Fruit fly (Drosophila melanogaster) whole organism, embryonic: ENCODE data around the gene CG13044.

Experiments used
- Ada2b ChIP-seq: fragments of 200-800 bp; sonication (Bioruptor generic); IDR thresholded peaks from 2 replicates; pipeline ENCODE4 v1.3.6; 2022; ENCODE audit warnings: missing biosample characterization, missing genetic modification characterization
- Antp ChIP-seq: fragments of 200-800 bp; sonication (Bioruptor generic); optimal IDR thresholded peaks from 3 replicates; lab custom pipeline; 2016; ENCODE audit warnings: missing biosample characterization, missing genetic modification characterization
- B-H1 ChIP-seq: fragments of 200-800 bp; sonication (Bioruptor generic); IDR thresholded peaks from 3 replicates; pipeline ENCODE4 v1.3.6; 2022; ENCODE audit warnings: missing biosample characterization, missing genetic modification characterization
- C15 ChIP-seq: fragments of 200-800 bp; sonication (Bioruptor generic); IDR thresholded peaks from 3 replicates; pipeline ENCODE4 v1.3.6; 2022; ENCODE audit warnings: missing biosample characterization, missing genetic modification characterization
- CG10147 ChIP-seq: fragments of 200-800 bp; sonication (Bioruptor generic); optimal IDR thresholded peaks from 2 replicates; lab custom pipeline; 2019; ENCODE audit warnings: missing biosample characterization, mild to moderate bottlenecking, missing genetic modification characterization, moderate library complexity
- CG10209 ChIP-seq: fragments of 200-800 bp; sonication (Bioruptor generic); optimal IDR thresholded peaks from 3 replicates; lab custom pipeline; 2017; ENCODE audit warnings: missing biosample characterization, mild to moderate bottlenecking, missing genetic modification characterization, missing genetic modification reagents
- CG11247 ChIP-seq: fragments of 200-800 bp; sonication (Bioruptor generic); IDR thresholded peaks from 2 replicates; pipeline ENCODE4 v1.3.6; 2022; ENCODE audit warnings: missing biosample characterization, missing genetic modification characterization
- CG11696 ChIP-seq: fragments of 200-800 bp; sonication (Bioruptor generic); IDR thresholded peaks from 2 replicates; pipeline ENCODE4 v1.3.6; 2022; ENCODE audit warnings: missing biosample characterization, missing genetic modification characterization
- CG12659 ChIP-seq: fragments of 200-800 bp; sonication (Bioruptor generic); optimal IDR thresholded peaks from 3 replicates; lab custom pipeline; 2017; ENCODE audit warnings: mild to moderate bottlenecking, missing biosample characterization, missing genetic modification reagents, missing genetic modification characterization
- CG14050 ChIP-seq: fragments of 200-800 bp; sonication (Bioruptor generic); IDR thresholded peaks from 3 replicates; pipeline ENCODE4 v1.3.6; 2022; ENCODE audit warnings: missing biosample characterization, missing genetic modification characterization
- CG14441 ChIP-seq: fragments of 200-800 bp; sonication (Bioruptor generic); IDR thresholded peaks from 2 replicates; pipeline ENCODE4 v1.3.6; 2022; ENCODE audit warnings: missing biosample characterization, missing genetic modification characterization
- CG17385 ChIP-seq: fragments of 200-800 bp; sonication (Bioruptor generic); optimal IDR thresholded peaks from 3 replicates; lab custom pipeline; 2018; ENCODE audit warnings: missing biosample characterization, mild to moderate bottlenecking, missing genetic modification characterization
- CG17568 ChIP-seq: fragments of 200-800 bp; sonication (Bioruptor generic); optimal IDR thresholded peaks from 2 replicates; lab custom pipeline; 2018; ENCODE audit warnings: missing biosample characterization, mild to moderate bottlenecking, missing genetic modification characterization, moderate library complexity
- CG31365 ChIP-seq: fragments of 200-800 bp; sonication (Bioruptor generic); optimal IDR thresholded peaks from 2 replicates; lab custom pipeline; 2018; ENCODE audit warnings: missing biosample characterization, mild to moderate bottlenecking, missing genetic modification characterization
- CG31388 ChIP-seq: fragments of 200-800 bp; sonication (Bioruptor generic); optimal IDR thresholded peaks from 2 replicates; lab custom pipeline; 2016; ENCODE audit warnings: missing biosample characterization, missing genetic modification characterization
- CG32532 ChIP-seq: fragments of 200-800 bp; sonication (Bioruptor generic); IDR thresholded peaks from 2 replicates; pipeline ENCODE4 v1.3.6; 2022; ENCODE audit warnings: missing biosample characterization, missing genetic modification characterization
- CG3281 ChIP-seq: fragments of 200-800 bp; sonication (Bioruptor generic); optimal IDR thresholded peaks from 3 replicates; lab custom pipeline; 2017; ENCODE audit warnings: missing biosample characterization, mild to moderate bottlenecking, missing genetic modification characterization
- CG34422 ChIP-seq: fragments of 200-800 bp; sonication (Bioruptor generic); IDR thresholded peaks from 3 replicates; pipeline ENCODE4 v1.3.6; 2022; ENCODE audit warnings: missing biosample characterization, missing genetic modification characterization
- CG4328 ChIP-seq: fragments of 200-800 bp; sonication (Bioruptor generic); optimal IDR thresholded peaks from 3 replicates; lab custom pipeline; 2017; ENCODE audit warnings: missing biosample characterization, missing genetic modification reagents, missing genetic modification characterization
- CG4617 ChIP-seq: fragments of 200-800 bp; sonication (Bioruptor generic); optimal IDR thresholded peaks from 3 replicates; lab custom pipeline; 2016; ENCODE audit warnings: missing biosample characterization, missing genetic modification characterization, borderline replicate concordance
- CG4854 ChIP-seq: fragments of 200-800 bp; sonication (Bioruptor generic); optimal IDR thresholded peaks from 2 replicates; lab custom pipeline; 2016; ENCODE audit warnings: missing biosample characterization, missing genetic modification characterization, inconsistent platforms
- CG6254 ChIP-seq: fragments of 200-800 bp; sonication (Bioruptor generic); optimal IDR thresholded peaks from 3 replicates; lab custom pipeline; 2017; ENCODE audit warnings: mild to moderate bottlenecking, missing biosample characterization, missing genetic modification reagents, missing genetic modification characterization
- CG7271 ChIP-seq: fragments of 200-800 bp; sonication (Bioruptor generic); optimal IDR thresholded peaks from 2 replicates; lab custom pipeline; 2018; ENCODE audit warnings: missing biosample characterization, mild to moderate bottlenecking, missing genetic modification characterization, moderate library complexity
- Dad ChIP-seq: fragments of 200-800 bp; sonication (Bioruptor generic); optimal IDR thresholded peaks from 3 replicates; lab custom pipeline; 2016; ENCODE audit warnings: missing biosample characterization, missing genetic modification characterization
- HLH3B ChIP-seq: fragments of 200-800 bp; sonication (Bioruptor generic); IDR thresholded peaks from 2 replicates; pipeline ENCODE4 v1.3.6; 2022; ENCODE audit warnings: missing biosample characterization, missing genetic modification characterization
- HmgD ChIP-seq: fragments of 200-800 bp; sonication (Bioruptor generic); optimal IDR thresholded peaks from 3 replicates; lab custom pipeline; 2016; ENCODE audit warnings: missing biosample characterization, missing genetic modification characterization
- Hr78 ChIP-seq, 2 experiments: fragments of 200-800 bp in 1 of 2; fragments of >200 bp in 1 of 2; sonication (Bioruptor generic) in 1 of 2; optimal IDR thresholded peaks; 2 replicates each; lab custom pipeline; 2017 to 2019; ENCODE audit warnings: missing biosample characterization in 2 of 2, missing genetic modification characterization in 2 of 2, mild to moderate bottlenecking in 1 of 2, moderate library complexity in 1 of 2
- Taf1 ChIP-seq: fragments of 200-800 bp; sonication (Bioruptor generic); IDR thresholded peaks from 2 replicates; pipeline ENCODE4 v1.3.6; 2022; ENCODE audit warnings: missing biosample characterization, missing genetic modification characterization
- Usf ChIP-seq: fragments of 200-800 bp; sonication (Bioruptor generic); optimal IDR thresholded peaks from 2 replicates; lab custom pipeline; 2017; ENCODE audit warnings: missing genotype, missing biosample characterization, missing genetic modification characterization
- al ChIP-seq: fragments of 200-800 bp; sonication (Bioruptor generic); IDR thresholded peaks from 2 replicates; pipeline ENCODE4 v1.3.6; 2022; ENCODE audit warnings: missing biosample characterization, missing genetic modification characterization
- dati ChIP-seq: fragments of 200-800 bp; sonication (Bioruptor generic); IDR thresholded peaks from 2 replicates; pipeline ENCODE4 v1.3.6; 2022; ENCODE audit warnings: missing biosample characterization, missing genetic modification characterization
- ems ChIP-seq: fragments of 200-800 bp; sonication (Bioruptor generic); optimal IDR thresholded peaks from 3 replicates; lab custom pipeline; 2016; ENCODE audit warnings: missing biosample characterization, missing genetic modification characterization
- esg ChIP-seq: fragments of 200-800 bp; sonication (Bioruptor generic); conservative IDR thresholded peaks from 2 replicates; pipeline ENCODE4 v1.3.6; 2022; ENCODE audit warnings: missing biosample characterization, missing genetic modification characterization
- gsb-n ChIP-seq: fragments of 200-800 bp; sonication (Bioruptor generic); optimal IDR thresholded peaks from 3 replicates; lab custom pipeline; 2018; ENCODE audit warnings: missing biosample characterization, mild to moderate bottlenecking, missing genetic modification characterization
- lov ChIP-seq, 2 experiments: fragments of 200-800 bp in 1 of 2; fragments of >200 bp in 1 of 2; sonication (Bioruptor generic) in 1 of 2; IDR thresholded peaks in 1 of 2; optimal IDR thresholded peaks in 1 of 2; 2 replicates in 1 of 2; 3 replicates in 1 of 2; pipeline versions ENCODE4 v1.3.6 to Lab custom; 2017 to 2022; ENCODE audit warnings: missing biosample characterization in 1 of 2, missing genetic modification characterization in 1 of 2
- nau ChIP-seq: fragments of 200-800 bp; sonication (Bioruptor generic); optimal IDR thresholded peaks from 3 replicates; lab custom pipeline; 2017; ENCODE audit warnings: missing biosample characterization, mild to moderate bottlenecking, missing genetic modification characterization, missing genetic modification reagents
- nmo ChIP-seq: fragments of 200-800 bp; sonication (Bioruptor generic); optimal IDR thresholded peaks from 2 replicates; lab custom pipeline; 2018; ENCODE audit warnings: missing biosample characterization, mild to moderate bottlenecking, missing genetic modification characterization, moderate library complexity
- pfk ChIP-seq: fragments of 200-800 bp; sonication (Bioruptor generic); optimal IDR thresholded peaks from 2 replicates; lab custom pipeline; 2018; ENCODE audit warnings: missing biosample characterization, mild to moderate bottlenecking, missing genetic modification characterization, moderate library complexity
- prd ChIP-seq, 3 experiments: fragments of >200 bp in 2 of 3; fragments of 200-800 bp in 1 of 3; sonication (Bioruptor generic) in 1 of 3; optimal IDR thresholded peaks in 2 of 3; IDR thresholded peaks in 1 of 3; 2 replicates in 2 of 3; 3 replicates in 1 of 3; pipeline versions ENCODE4 v1.3.6 to Lab custom; 2017 to 2022; ENCODE audit warnings: missing biosample characterization in 1 of 3, missing genetic modification characterization in 1 of 3
- tll ChIP-seq, 2 experiments: fragments of 200-800 bp in 1 of 2; fragments of >200 bp in 1 of 2; sonication (Bioruptor generic) in 1 of 2; optimal IDR thresholded peaks; 2 replicates each; lab custom pipeline; 2017 to 2019; ENCODE audit warnings: missing biosample characterization in 2 of 2, missing genetic modification characterization in 2 of 2, mild to moderate bottlenecking in 1 of 2, moderate library complexity in 1 of 2
- trem ChIP-seq: fragments of 200-800 bp; optimal IDR thresholded peaks from 3 replicates; lab custom pipeline; 2019; ENCODE audit warnings: missing biosample characterization, mild to moderate bottlenecking, missing genetic modification characterization, moderate library complexity
- wdn ChIP-seq: fragments of 200-800 bp; sonication (Bioruptor generic); IDR thresholded peaks from 2 replicates; pipeline ENCODE4 v1.3.6; 2022; ENCODE audit warnings: missing biosample characterization, missing genetic modification characterization

CG13044 gene

dm6 chr3L:16347914-16348313 is 44.9 kb upstream of the CG13044 start, which contains the start of gene mRpS34 (continued):
- TF ChIP-seq CG4617 (GFP tag; lab: Kevin White, UChicago) (peak; percentile 52), Hr78 (GFP tag; optimal IDR thresholded peaks at IDR 0.05; lab: Kevin White, UChicago) (no peak), gsb-n (tag; lab: Kevin White, UChicago) (no peak), pfk (no peak), lov (optimal IDR thresholded peaks at IDR 0.05; lab: Kevin White, UChicago) (no peak), lov (GFP tag; IDR thresholded peaks at IDR 0.05; lab: Robert Waterston, UW) (no peak), nau (GFP tag; lab: Kevin White, UChicago) (no peak), Taf1 (no peak), CG32532 (GFP tag; lab: Robert Waterston, UW) (no peak), CG6254 (no peak), nmo (no peak), CG14441 (no peak), CG10209 (no peak), CG4854 (GFP tag; lab: Kevin White, UChicago) (no peak), Antp (GFP tag; lab: Kevin White, UChicago) (no peak), CG3281 (GFP tag; lab: Kevin White, UChicago) (no peak), CG31365 (tag; lab: Kevin White, UChicago) (no peak), Ada2b (GFP tag; lab: Robert Waterston, UW) (no peak), wdn (GFP tag; lab: Robert Waterston, UW) (no peak), CG11247 (no peak), CG12659 (GFP tag; lab: Kevin White, UChicago) (no peak), B-H1 (no peak), HmgD (GFP tag; lab: Kevin White, UChicago) (no peak)

dm6 chr3L:16346023-16346422 is 43.0 kb upstream of the CG13044 start, which contains the start of gene CG33257:
Gene CG33257 (plus strand): TSS chr3L:16346323.
- TF ChIP-seq CG17568 (GFP tag; lab: Kevin White, UChicago) (no peak), CG14050 (no peak), dati (no peak), CG11696 (GFP tag; lab: Robert Waterston, UW) (no peak), CG10147 (no peak), C15 (GFP tag; lab: Robert Waterston, UW) (no peak), Usf (no peak), CG31388 (GFP tag; lab: Kevin White, UChicago) (no peak), CG7271 (tag; lab: Kevin White, UChicago) (no peak), ems (GFP tag; lab: Kevin White, UChicago) (no peak), Dad (no peak), al (no peak), tll (GFP tag; optimal IDR thresholded peaks at IDR 0.05; lab: Kevin White, UChicago) (no peak), prd (optimal IDR thresholded peaks at IDR 0.05; lab: Kevin White, UChicago) (no peak), prd (GFP tag; IDR thresholded peaks at IDR 0.05; lab: Robert Waterston, UW) (no peak), esg (GFP tag; lab: Robert Waterston, UW) (no peak), CG17385 (GFP tag; lab: Kevin White, UChicago) (no peak), CG4328 (no peak), HLH3B (GFP tag; lab: Robert Waterston, UW) (no peak), trem (tag; lab: Kevin White, UChicago) (no peak), CG34422 (GFP tag; lab: Robert Waterston, UW) (no peak)
- TF ChIP-seq, all 482 proteins: peak for 0
